Worm (Caenorhabditis elegans) whole organism, young adult: ENCODE results near the gene AH9.4.
A peak's percentile ranks its signal among the peaks of the same experiment; 100 is the strongest.

Experiments
- B0019.2 ChIP-seq: fragments of 200-800 bp; sonication (Bioruptor generic); conservative IDR thresholded peaks from 2 replicates; pipeline ENCODE4 v1.3.6; 2022; ENCODE audit warnings: missing genetic modification reagents, missing genetic modification characterization, missing compliant biosample characterization
- B0035.1 ChIP-seq: sonication (generic microtip); optimal IDR thresholded peaks from 2 replicates; lab custom pipeline; 2016; ENCODE audit warnings: missing genetic modification characterization, mild to moderate bottlenecking, missing compliant biosample characterization, missing genotype, missing genetic modification reagents
- C06A6.2 ChIP-seq: fragments of 200-800 bp; sonication (Bioruptor generic); conservative IDR thresholded peaks from 2 replicates; pipeline ENCODE4 v1.3.6; 2022; ENCODE audit warnings: missing genetic modification characterization, missing compliant biosample characterization
- F37B4.10 ChIP-seq: fragments of 200-800 bp; sonication (Bioruptor generic); IDR thresholded peaks from 2 replicates; pipeline ENCODE4 v1.3.6; 2022; ENCODE audit warnings: missing genetic modification characterization, missing compliant biosample characterization
- F52B5.7 ChIP-seq: sonication (generic microtip); optimal IDR thresholded peaks from 2 replicates; lab custom pipeline; 2016; ENCODE audit warnings: mild to moderate bottlenecking, missing genetic modification characterization, missing compliant biosample characterization
- K11D2.4 ChIP-seq: fragments of 200-800 bp; sonication (Bioruptor generic); IDR thresholded peaks from 2 replicates; pipeline ENCODE4 v1.3.6; 2022; ENCODE audit warnings: missing genetic modification reagents, missing genetic modification characterization, missing compliant biosample characterization
- K12H6.12 ChIP-seq: fragments of 200-800 bp; sonication (Bioruptor generic); optimal IDR thresholded peaks from 2 replicates; lab custom pipeline; 2018; ENCODE audit warnings: mild to moderate bottlenecking, missing genetic modification characterization, missing compliant biosample characterization
- T07F8.4 ChIP-seq: sonication (generic microtip); optimal IDR thresholded peaks from 2 replicates; lab custom pipeline; 2016; ENCODE audit warnings: mild to moderate bottlenecking, missing genetic modification characterization, moderate library complexity, missing compliant biosample characterization
- ZK185.1 ChIP-seq: sonication (generic microtip); optimal IDR thresholded peaks from 2 replicates; lab custom pipeline; 2016; ENCODE audit warnings: mild to moderate bottlenecking, missing genetic modification characterization, missing compliant biosample characterization; ENCODE audit not compliant: poor library complexity, severe bottlenecking
- ama-1 ChIP-seq, 3 experiments: fragments of 150-350 bp in 1 of 3; sonication (generic microtip) in 2 of 3; optimal IDR thresholded peaks; 2 replicates each; lab custom pipeline; 2014 to 2018; ENCODE audit warnings: missing biosample characterization in 2 of 3, missing genetic modification characterization in 2 of 3, missing genetic modification reagents in 2 of 3
- atf-7 ChIP-seq: sonication (generic microtip); optimal IDR thresholded peaks from 2 replicates; lab custom pipeline; 2017; ENCODE audit warnings: mild to moderate bottlenecking, missing genetic modification characterization, missing compliant biosample characterization
- bed-2 ChIP-seq: fragments of 200-800 bp; sonication (Bioruptor generic); IDR thresholded peaks from 2 replicates; pipeline ENCODE4 v1.3.6; 2022; ENCODE audit warnings: missing genetic modification reagents, missing genetic modification characterization, missing compliant biosample characterization
- cebp-2 ChIP-seq: fragments of 200-800 bp; sonication (Bioruptor generic); IDR thresholded peaks from 2 replicates; pipeline ENCODE4 v1.3.6; 2022; ENCODE audit warnings: missing genetic modification characterization, missing compliant biosample characterization
- ceh-27 ChIP-seq: fragments of 200-800 bp; sonication (Bioruptor generic); optimal IDR thresholded peaks from 2 replicates; lab custom pipeline; 2018; ENCODE audit warnings: mild to moderate bottlenecking, missing genetic modification characterization, moderate library complexity, missing compliant biosample characterization
- chd-7 ChIP-seq: sonication (generic microtip); optimal IDR thresholded peaks from 2 replicates; lab custom pipeline; 2016; ENCODE audit warnings: mild to moderate bottlenecking, missing genetic modification characterization, moderate library complexity, missing compliant biosample characterization
- egl-18 ChIP-seq: fragments of 200-800 bp; sonication (Bioruptor generic); IDR thresholded peaks from 2 replicates; pipeline ENCODE4 v1.3.6; 2022; ENCODE audit warnings: missing genetic modification reagents, missing genetic modification characterization, missing compliant biosample characterization
- egrh-3 ChIP-seq: fragments of 200-800 bp; sonication (Bioruptor generic); IDR thresholded peaks from 2 replicates; pipeline ENCODE4 v1.3.6; 2022; ENCODE audit warnings: missing genetic modification reagents, missing genetic modification characterization, missing compliant biosample characterization
- him-1 ChIP-seq: sonication (generic microtip); optimal IDR thresholded peaks from 2 replicates; lab custom pipeline; 2016; ENCODE audit warnings: missing genotype, missing genetic modification reagents, missing genetic modification characterization, missing compliant biosample characterization
- hlh-12 ChIP-seq: sonication (generic microtip); optimal IDR thresholded peaks from 2 replicates; lab custom pipeline; 2016; ENCODE audit warnings: missing genetic modification characterization, missing compliant biosample characterization
- hsf-1 ChIP-seq: fragments of 200-800 bp; sonication (Bioruptor generic); IDR thresholded peaks from 2 replicates; pipeline ENCODE4 v1.3.6; 2022; ENCODE audit warnings: missing genetic modification reagents, missing genetic modification characterization, missing compliant biosample characterization
- lir-1 ChIP-seq: fragments of 200-800 bp; sonication (Bioruptor generic); conservative IDR thresholded peaks from 2 replicates; pipeline ENCODE4 v1.3.6; 2022; ENCODE audit warnings: missing genetic modification reagents, missing genetic modification characterization, missing compliant biosample characterization
- lsy-27 ChIP-seq: sonication (generic microtip); optimal IDR thresholded peaks from 2 replicates; lab custom pipeline; 2017; ENCODE audit warnings: missing genetic modification characterization, mild to moderate bottlenecking, missing compliant biosample characterization, antibody characterized with exemption, missing genotype, borderline replicate concordance; ENCODE audit not compliant: insufficient read depth
- madf-3 ChIP-seq: fragments of 200-800 bp; sonication (Bioruptor generic); IDR thresholded peaks from 2 replicates; pipeline ENCODE4 v1.3.6; 2022; ENCODE audit warnings: missing genetic modification reagents, missing genetic modification characterization, missing compliant biosample characterization
- madf-8 ChIP-seq: fragments of 200-800 bp; sonication (Bioruptor generic); conservative IDR thresholded peaks from 2 replicates; pipeline ENCODE4 v1.3.6; 2022; ENCODE audit warnings: missing genetic modification reagents, missing genetic modification characterization, missing compliant biosample characterization
- nfyb-1 ChIP-seq: fragments of 200-800 bp; sonication (Bioruptor generic); IDR thresholded peaks from 2 replicates; pipeline ENCODE4 v1.3.6; 2022; ENCODE audit warnings: missing genetic modification reagents, missing genetic modification characterization, missing compliant biosample characterization
- nhr-80 ChIP-seq: sonication (generic microtip); optimal IDR thresholded peaks from 2 replicates; lab custom pipeline; 2016; ENCODE audit warnings: missing genetic modification characterization, missing compliant biosample characterization
- pbrm-1 ChIP-seq: fragments of 200-800 bp; sonication (Bioruptor generic); IDR thresholded peaks from 2 replicates; pipeline ENCODE4 v1.3.6; 2022; ENCODE audit warnings: missing genetic modification reagents, missing genetic modification characterization, missing compliant biosample characterization
- rcor-1 ChIP-seq: fragments of 200-800 bp; sonication (Bioruptor generic); IDR thresholded peaks from 2 replicates; pipeline ENCODE4 v1.3.6; 2022; ENCODE audit warnings: missing genetic modification reagents, missing genetic modification characterization, missing compliant biosample characterization
- snpc-1.1 ChIP-seq: sonication (generic microtip); optimal IDR thresholded peaks from 2 replicates; lab custom pipeline; 2017; ENCODE audit warnings: missing genetic modification characterization, mild to moderate bottlenecking, missing compliant biosample characterization, antibody characterized with exemption, moderate library complexity, missing genotype, missing genetic modification reagents; ENCODE audit not compliant: insufficient read depth
- sptf-2 ChIP-seq: fragments of 200-800 bp; sonication (Bioruptor generic); optimal IDR thresholded peaks from 2 replicates; lab custom pipeline; 2018; ENCODE audit warnings: mild to moderate bottlenecking, missing genetic modification characterization, missing compliant biosample characterization
- unc-62 ChIP-seq: fragments of 150-350 bp; optimal IDR thresholded peaks from 2 replicates; lab custom pipeline; 2014; ENCODE audit warnings: missing biosample characterization, missing genetic modification reagents, missing genetic modification characterization
- zfh-2 ChIP-seq: fragments of 200-800 bp; sonication (Bioruptor generic); conservative IDR thresholded peaks from 2 replicates; pipeline ENCODE4 v1.3.6; 2022; ENCODE audit warnings: missing genetic modification reagents, missing genetic modification characterization, missing compliant biosample characterization
- ztf-25 ChIP-seq: fragments of 200-800 bp; sonication (Bioruptor generic); IDR thresholded peaks from 2 replicates; pipeline ENCODE4 v1.3.6; 2022; ENCODE audit warnings: missing genetic modification reagents, missing genetic modification characterization, missing compliant biosample characterization
- ztf-28 ChIP-seq: fragments of 200-800 bp; sonication (Bioruptor generic); IDR thresholded peaks from 2 replicates; pipeline ENCODE4 v1.3.6; 2022; ENCODE audit warnings: missing genetic modification reagents, missing genetic modification characterization, missing compliant biosample characterization

Gene AH9.4

DNA sequence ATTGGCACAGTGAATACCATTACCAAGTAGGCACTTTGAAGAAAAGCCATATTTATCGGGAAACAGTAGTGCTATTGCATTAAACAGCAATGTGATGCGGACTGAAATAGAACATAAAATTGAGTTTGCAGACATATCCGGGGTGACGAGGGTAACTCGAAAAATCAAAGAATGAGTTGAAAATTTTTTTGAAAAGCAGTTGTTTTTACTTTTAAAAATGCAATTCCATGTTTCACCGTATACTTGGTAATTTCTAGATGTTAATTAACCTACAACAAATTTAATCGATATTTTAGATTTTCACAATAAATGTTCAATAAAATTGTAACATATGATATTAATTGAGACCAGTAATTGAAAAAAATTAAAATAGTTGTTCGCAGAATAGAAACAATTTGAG, at the start of gene AH9.4:
Gene AH9.4 (minus strand): TSS at position 101 of the 400 bp plus-strand sequence.
- TF ChIP-seq sptf-2 (GFP tag; lab: Kevin White, UChicago) = no peak
- no peak for TF ChIP-seq K12H6.12 (tag; lab: Kevin White, UChicago)
- TF ChIP-seq egl-18 (GFP tag; lab: Robert Waterston, UW) = no peak
- TF ChIP-seq atf-7 = no peak
- TF ChIP-seq hsf-1 (GFP tag; lab: Robert Waterston, UW) = no peak
- no peak for TF ChIP-seq ztf-28 (GFP tag; lab: Robert Waterston, UW)
- TF ChIP-seq F37B4.10 (GFP tag; lab: Robert Waterston, UW) = no peak
- no peak for TF ChIP-seq nfyb-1 (GFP tag; lab: Robert Waterston, UW)

- TF ChIP-seq ceh-27 = peak; percentile 57
- no peak for TF ChIP-seq B0019.2 (GFP tag; lab: Robert Waterston, UW)
- TF ChIP-seq F52B5.7 (tag; lab: Kevin White, UChicago) = no peak
- 0 out of 2 replicates have a peak, but pooled peaks have one; percentile 19 for TF ChIP-seq pbrm-1 (GFP tag; lab: Robert Waterston, UW)
- TF ChIP-seq K11D2.4 (GFP tag; lab: Robert Waterston, UW) = 0 out of 2 replicates have a peak, but pooled peaks have one; percentile 25
- peak; percentile 87 for TF ChIP-seq zfh-2 (GFP tag; lab: Robert Waterston, UW)
- TF ChIP-seq egrh-3 (GFP tag; lab: Robert Waterston, UW) = peak; percentile 66
- peak; percentile 72 for TF ChIP-seq K12H6.12 (tag; lab: Kevin White, UChicago)
- no peak for TF ChIP-seq lsy-27 (tag; lab: Kevin White, UChicago)
- peak; percentile 33 for TF ChIP-seq chd-7 (tag; lab: Kevin White, UChicago)
- TF ChIP-seq, all 124 proteins: peak for 7
Measured at ce11 chrX:2321758-2322157, 47.6 kb upstream of the AH9.4 start.

DNA sequence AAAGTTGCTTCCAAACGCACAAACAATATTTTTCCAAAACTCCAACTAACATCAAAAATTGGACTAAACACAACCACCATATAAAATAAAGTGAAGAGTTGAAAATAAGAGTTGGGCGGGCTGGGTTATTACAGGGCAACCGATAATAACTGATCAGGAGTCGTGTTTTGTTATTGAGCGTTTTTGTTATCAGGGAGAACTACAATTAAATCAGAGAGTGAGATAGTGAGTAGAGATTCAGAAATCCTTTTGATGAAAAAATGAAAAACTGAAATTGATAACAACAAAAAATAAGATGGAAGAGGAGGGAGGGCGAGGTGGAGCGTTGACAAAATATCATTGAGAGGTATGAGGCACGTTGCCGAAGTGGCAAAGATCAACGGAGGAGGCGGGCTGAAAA, 46.4 kb upstream of the AH9.4 start:
- TF ChIP-seq snpc-1.1 (no peak), nhr-80 (peak; percentile 19), hlh-12 (tag; lab: Kevin White, UChicago) (no peak), rcor-1 (GFP tag; lab: Robert Waterston, UW) (no peak)

DNA sequence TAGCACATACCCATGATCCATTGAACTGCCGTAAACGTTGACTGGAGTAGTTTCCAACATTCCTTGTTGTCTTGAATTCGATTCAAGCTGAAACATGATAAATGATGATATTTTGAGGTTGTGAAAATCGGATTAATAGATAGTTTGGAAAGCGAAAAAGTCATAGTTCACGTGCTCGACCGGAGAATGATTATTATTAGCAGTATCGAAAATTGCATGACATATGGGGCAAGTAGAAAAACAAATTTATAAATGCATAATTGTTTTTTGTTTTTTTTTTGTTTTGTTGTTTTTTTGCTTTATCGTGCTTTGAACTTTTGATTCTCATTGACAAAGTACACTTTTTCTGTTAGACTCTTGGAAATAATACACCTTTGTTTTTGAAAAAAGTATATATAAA, 45.1 kb upstream of the AH9.4 start, which contains the start of gene aakg-4:
Gene aakg-4 (minus strand): TSS at position 101 of the 400 bp plus-strand sequence.
- TF ChIP-seq nhr-80 (no peak), ztf-25 (no peak), unc-62 (GFP tag; lab: Kevin White, UChicago) (no peak), K12H6.12 (tag; lab: Kevin White, UChicago) (no peak), T07F8.4 (tag; lab: Kevin White, UChicago) (no peak), bed-2 (no peak), C06A6.2 (no peak), madf-8 (GFP tag; lab: Robert Waterston, UW) (no peak), lir-1 (GFP tag; lab: Robert Waterston, UW) (no peak), zfh-2 (GFP tag; lab: Robert Waterston, UW) (no peak), B0035.1 (tag; lab: Kevin White, UChicago) (no peak), ama-1 (optimal IDR thresholded peaks at IDR 0.05; lab: Kevin White, UChicago) (no peak), ama-1 (GFP tag; optimal IDR thresholded peaks at IDR 0.05; lab: Kevin White, UChicago) (no peak), K11D2.4 (GFP tag; lab: Robert Waterston, UW) (no peak), him-1 (no peak), hsf-1 (GFP tag; lab: Robert Waterston, UW) (no peak), ZK185.1 (no peak), madf-3 (no peak), sptf-2 (GFP tag; lab: Kevin White, UChicago) (no peak), cebp-2 (GFP tag; lab: Robert Waterston, UW) (no peak)
